Worm (Caenorhabditis elegans) whole organism, dauer: ENCODE measurements around the gene rdl-1.

ENCODE experiments used
- unc-62 ChIP-seq: sonication (generic microtip); optimal IDR thresholded peaks from 2 replicates; lab custom pipeline; 2017; ENCODE audit warnings: missing biosample characterization, missing genetic modification reagents, missing genetic modification characterization

Gene rdl-1

DNA sequence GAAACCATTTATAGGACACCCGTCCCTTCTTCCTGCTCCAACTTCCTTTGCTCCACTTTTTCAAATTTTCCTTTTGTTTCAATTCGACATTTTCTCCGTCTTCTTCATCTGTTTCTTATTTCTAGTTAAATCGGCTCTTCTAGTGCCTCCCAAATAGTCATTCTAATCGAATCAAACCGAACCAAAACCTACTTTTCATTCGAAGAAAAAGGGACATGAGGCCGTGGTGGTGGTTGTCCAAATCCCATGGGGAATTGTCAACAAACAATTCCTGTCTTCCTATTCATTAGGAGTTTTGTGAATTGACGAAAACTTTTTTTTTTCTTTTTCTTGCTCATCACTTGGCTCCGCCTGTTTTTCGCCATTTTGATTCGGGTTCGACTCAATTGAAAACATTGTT, 33.4 kb downstream of the rdl-1 start:
- no peak for TF ChIP-seq unc-62

DNA sequence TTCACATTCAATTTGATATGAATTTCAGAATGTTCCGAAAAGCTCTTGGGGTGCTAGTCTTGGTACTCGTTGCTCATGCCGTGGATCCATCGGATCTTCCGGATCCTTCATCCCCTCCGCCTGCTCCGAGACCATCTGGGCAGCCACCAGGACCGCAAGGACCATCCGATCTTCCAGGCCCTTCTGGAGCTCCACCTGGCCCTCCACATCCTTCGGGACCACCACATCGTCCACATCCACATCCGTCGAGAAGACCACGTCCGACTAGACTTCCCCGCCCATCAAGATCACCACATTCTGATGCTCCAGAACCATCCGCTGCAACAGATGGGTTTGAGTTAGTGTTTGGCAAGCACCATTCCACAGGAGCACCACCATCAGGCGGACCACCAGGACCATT, 35.4 kb downstream of the rdl-1 start, which contains the start of gene clx-1:
Gene clx-1 (plus strand): TSS at position 30 of the 400 bp plus-strand sequence.
- TF ChIP-seq unc-62, result no peak

DNA sequence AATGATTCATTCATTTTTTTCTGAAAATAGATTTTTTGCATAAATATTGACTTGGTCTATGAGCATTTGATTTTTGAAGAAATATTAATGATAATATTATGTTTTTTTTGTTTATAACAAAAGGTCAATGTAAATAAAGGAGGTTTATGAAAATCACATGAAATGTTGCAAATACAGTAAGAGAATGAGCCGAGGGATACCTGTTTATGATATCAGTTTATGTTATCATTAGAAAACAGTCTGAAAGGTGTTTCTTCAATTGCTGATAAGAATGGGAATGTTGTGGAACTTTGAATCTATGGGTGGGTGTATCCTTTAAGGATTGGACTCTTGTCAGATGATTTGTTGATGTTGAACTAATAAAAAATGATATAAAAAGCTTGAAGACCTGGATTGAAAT, 35.9 kb downstream of the rdl-1 start:
- TF ChIP-seq unc-62, result no peak

DNA sequence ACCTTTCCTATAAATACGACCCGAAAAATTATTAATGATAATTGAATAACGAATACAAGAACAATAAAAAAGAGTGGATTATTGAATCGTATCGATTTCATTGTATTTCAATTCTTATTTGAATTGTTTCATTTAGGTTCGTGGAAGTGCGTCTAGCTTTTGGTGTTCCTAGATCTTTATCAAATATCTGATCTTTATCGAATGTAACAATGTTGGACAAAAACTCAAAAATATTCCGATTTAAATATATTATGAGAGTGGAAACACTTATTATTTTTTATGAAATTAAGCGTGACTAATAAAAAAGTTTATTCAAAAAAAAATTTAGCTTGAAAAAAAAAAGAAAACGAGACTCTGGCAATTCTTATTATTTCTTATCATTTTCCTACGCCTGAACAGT, 38.1 kb downstream of the rdl-1 start, which contains the start of the genes C50F7.9 and C50F7.3:
Gene C50F7.9 (minus strand): TSS at position 101 of the 400 bp plus-strand sequence.
Gene C50F7.3 (plus strand): TSS at position 370 of the 400 bp plus-strand sequence.
- TF ChIP-seq unc-62, result no peak

DNA sequence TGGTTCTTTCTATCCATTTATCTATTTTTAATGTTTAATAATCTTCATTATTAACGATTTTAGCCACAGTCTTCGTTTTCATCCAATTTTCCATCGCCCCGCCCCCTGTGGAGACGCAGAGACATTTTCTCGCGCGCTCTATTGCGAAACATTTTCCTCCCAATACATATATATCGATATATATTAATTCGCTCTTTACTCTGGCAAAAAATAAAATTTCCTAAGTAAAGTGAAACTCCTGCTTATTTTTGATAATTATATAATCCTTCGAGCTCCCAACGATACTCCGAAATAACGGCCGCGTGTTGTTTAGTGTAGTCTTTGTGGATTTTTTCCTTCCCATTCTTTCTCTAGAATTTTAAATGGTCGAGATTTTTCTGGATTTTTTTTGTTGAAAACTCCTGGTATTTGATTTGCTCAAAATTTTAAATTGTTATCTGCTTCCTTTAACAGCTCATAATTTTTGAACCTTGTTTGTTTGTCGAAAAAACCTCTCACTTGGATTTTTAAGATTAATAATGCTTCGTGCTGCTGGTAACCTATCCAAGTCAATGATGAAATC, 41.6 kb downstream of the rdl-1 start, which contains the start of gene sucg-1:
Gene sucg-1 (plus strand): TSS at position 512 of the 562 bp plus-strand sequence.
- TF ChIP-seq unc-62, result no peak

DNA sequence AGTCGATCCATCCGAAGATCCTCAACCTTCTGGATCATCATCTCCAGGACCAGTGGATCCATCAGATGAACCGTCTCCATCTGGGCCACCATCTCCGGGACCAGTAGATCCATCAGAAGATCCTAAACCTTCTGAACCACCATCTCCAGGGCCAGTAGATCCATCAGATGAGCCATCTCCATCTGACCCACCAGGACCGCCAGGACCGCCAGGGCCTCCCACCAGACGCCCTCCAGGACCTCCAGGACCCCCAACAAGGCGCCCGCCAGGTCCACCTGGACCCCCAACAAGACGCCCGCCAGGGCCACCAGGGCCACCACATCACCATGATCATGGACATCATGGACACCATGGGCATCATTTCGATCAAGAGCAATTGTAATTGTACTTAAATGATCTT, 42.8 kb downstream of the rdl-1 start:
- TF ChIP-seq unc-62, result no peak

DNA sequence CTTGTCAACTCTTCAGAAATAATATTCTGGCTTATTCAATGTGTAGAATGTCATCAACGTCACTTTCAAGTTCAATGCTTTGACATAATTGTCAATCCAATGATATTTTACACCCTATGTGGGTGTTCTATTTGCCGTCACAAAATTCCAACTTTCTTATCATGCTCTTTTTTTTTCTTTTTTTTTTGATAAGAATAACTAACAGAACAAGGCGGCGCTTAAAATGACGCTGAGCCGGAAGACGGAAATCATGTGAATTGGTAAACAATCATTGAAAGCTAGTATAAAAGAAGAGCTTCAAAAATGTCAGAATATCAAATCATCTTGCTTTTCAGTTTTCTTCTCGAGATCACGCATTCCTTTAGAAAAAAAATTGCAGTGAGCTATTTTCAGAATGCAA, 43.7 kb downstream of the rdl-1 start, which contains the start of gene C50F7.5:
Gene C50F7.5 (plus strand): TSS at position 395 of the 400 bp plus-strand sequence.
- TF ChIP-seq unc-62, result no peak

DNA sequence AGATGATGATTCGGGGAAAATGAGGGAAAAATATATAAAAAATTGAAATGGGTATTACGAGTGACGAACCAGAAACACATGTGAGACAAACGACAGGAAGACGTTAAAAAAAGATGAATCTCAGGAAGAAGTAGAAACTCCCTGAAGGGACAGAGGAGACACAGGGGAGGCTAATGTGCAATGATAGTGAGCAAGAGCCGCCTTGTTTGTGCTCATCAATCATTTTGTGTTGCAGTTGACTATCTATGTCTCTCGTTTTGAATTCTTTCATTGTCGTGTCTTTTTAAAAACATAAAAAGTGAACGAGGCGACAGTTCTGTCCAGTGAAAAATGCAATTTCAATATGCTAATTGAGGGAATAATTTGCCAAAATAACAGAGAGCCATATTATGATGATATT, 45.1 kb downstream of the rdl-1 start:
- no peak for TF ChIP-seq unc-62

DNA sequence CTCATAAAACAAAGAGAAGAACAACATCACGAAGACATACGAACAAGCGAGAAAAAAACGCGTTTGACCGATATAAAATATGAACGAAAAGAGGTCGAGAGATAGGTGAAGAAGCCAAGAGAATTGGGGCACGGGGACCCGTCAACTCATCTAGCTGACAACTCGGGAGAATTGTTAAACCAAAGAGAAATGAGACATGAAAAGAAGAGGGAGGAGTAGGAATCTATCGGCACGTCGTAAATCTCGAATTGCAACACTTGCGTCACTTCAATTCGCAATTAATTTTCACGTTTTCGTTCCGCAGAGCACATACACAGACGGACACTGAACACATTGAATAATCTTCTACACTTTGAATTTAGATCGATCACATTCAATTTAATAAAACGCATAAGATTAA, 46.5 kb downstream of the rdl-1 start:
- no peak for TF ChIP-seq unc-62

DNA sequence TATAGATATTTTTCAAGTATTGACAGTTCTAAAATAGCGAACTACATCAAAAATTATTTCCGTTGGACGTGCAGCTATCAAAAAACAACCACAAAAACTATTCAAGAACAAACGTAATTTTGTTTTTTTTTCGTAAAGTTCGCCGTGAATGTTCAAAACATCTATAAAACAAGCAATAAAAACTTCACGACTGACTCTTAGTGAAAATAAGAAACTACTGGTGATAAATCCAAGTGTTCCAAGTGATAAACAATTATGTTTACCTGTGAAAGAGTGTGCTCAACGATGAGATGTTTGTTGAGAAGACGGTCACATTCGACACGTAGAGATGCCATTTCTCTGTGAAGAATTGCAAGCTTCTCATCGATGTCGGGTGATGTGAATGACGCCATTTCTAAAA, 47.3 kb downstream of the rdl-1 start, which contains the start of gene C50F7.6:
Gene C50F7.6 (minus strand): TSS at position 394 of the 400 bp plus-strand sequence.
- TF ChIP-seq unc-62, result no peak
